Fruit fly (Drosophila melanogaster) Kc167 (cell line): ENCODE results near the gene Fim.

Source experiments
- Sin3A ChIP-seq: fragments of >200 bp; optimal IDR thresholded peaks from 2 replicates; lab custom pipeline; 2018; ENCODE audit warnings: missing external identifiers
- ttk ChIP-seq: sonication (Bioruptor generic); optimal IDR thresholded peaks from 2 replicates; lab custom pipeline; 2017; ENCODE audit warnings: missing external identifiers

DNA sequence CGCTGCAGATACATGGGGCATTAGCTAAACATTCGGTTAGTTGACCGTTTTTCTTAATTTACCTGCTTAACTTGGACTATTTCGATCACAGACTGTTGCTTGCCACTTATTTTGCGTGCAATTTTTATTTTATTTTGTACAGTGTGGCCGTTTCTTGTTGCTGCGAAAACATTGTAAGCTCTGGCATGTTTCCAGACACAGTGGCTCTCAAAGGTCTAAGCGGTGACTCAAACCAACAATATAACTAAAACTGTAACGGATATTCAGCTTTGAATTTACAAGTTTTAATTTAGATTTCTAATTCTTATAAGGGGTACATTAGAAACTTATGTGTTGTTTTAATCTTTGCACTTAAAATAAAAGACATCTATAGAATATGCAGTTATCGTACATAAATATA is 52.4 kb downstream of the Fim start, which contains the start of gene CG8675:
- TF ChIP-seq Sin3A (no peak), ttk (lab: Kevin White, UChicago) (no peak)
